Worm (Caenorhabditis elegans) whole organism, young adult: ENCODE data around the gene R02F11.3.

ENCODE experiments used
- B0019.2 ChIP-seq: fragments of 200-800 bp; sonication (Bioruptor generic); conservative IDR thresholded peaks from 2 replicates; pipeline ENCODE4 v1.3.6; 2022; ENCODE audit warnings: missing genetic modification reagents, missing genetic modification characterization, missing compliant biosample characterization
- C06A6.2 ChIP-seq: fragments of 200-800 bp; sonication (Bioruptor generic); conservative IDR thresholded peaks from 2 replicates; pipeline ENCODE4 v1.3.6; 2022; ENCODE audit warnings: missing genetic modification characterization, missing compliant biosample characterization
- F10E7.11 ChIP-seq: sonication (generic microtip); optimal IDR thresholded peaks from 2 replicates; lab custom pipeline; 2017; ENCODE audit warnings: mild to moderate bottlenecking, missing genetic modification characterization, moderate library complexity, missing compliant biosample characterization
- F33H1.4 ChIP-seq: fragments of 200-800 bp; sonication (Bioruptor generic); IDR thresholded peaks from 2 replicates; pipeline ENCODE4 v1.3.6; 2022; ENCODE audit warnings: missing genetic modification reagents, missing genetic modification characterization, missing compliant biosample characterization
- F52B5.7 ChIP-seq: sonication (generic microtip); optimal IDR thresholded peaks from 2 replicates; lab custom pipeline; 2016; ENCODE audit warnings: mild to moderate bottlenecking, missing genetic modification characterization, missing compliant biosample characterization
- F55B11.4 ChIP-seq: sonication (generic microtip); optimal IDR thresholded peaks from 2 replicates; lab custom pipeline; 2016; ENCODE audit warnings: missing compliant biosample characterization, missing genetic modification characterization, borderline replicate concordance; ENCODE audit not compliant: insufficient read depth
- K11D2.4 ChIP-seq: fragments of 200-800 bp; sonication (Bioruptor generic); IDR thresholded peaks from 2 replicates; pipeline ENCODE4 v1.3.6; 2022; ENCODE audit warnings: missing genetic modification reagents, missing genetic modification characterization, missing compliant biosample characterization
- Y79H2A.3 ChIP-seq: fragments of 200-800 bp; sonication (Bioruptor generic); conservative IDR thresholded peaks from 2 replicates; pipeline ENCODE4 v1.3.6; 2022; ENCODE audit warnings: missing genetic modification reagents, missing genetic modification characterization, missing compliant biosample characterization
- Y95B8A.8 ChIP-seq: fragments of 200-800 bp; sonication (Bioruptor generic); IDR thresholded peaks from 2 replicates; pipeline ENCODE4 v1.3.6; 2022; ENCODE audit warnings: missing genetic modification reagents, missing genetic modification characterization, missing compliant biosample characterization
- akir-1 ChIP-seq: fragments of 200-800 bp; sonication (Bioruptor generic); optimal IDR thresholded peaks from 2 replicates; lab custom pipeline; 2018; ENCODE audit warnings: mild to moderate bottlenecking, missing genetic modification characterization, moderate library complexity, missing compliant biosample characterization
- atf-7 ChIP-seq: sonication (generic microtip); optimal IDR thresholded peaks from 2 replicates; lab custom pipeline; 2017; ENCODE audit warnings: mild to moderate bottlenecking, missing genetic modification characterization, missing compliant biosample characterization
- attf-3 ChIP-seq: fragments of 200-800 bp; sonication (Bioruptor generic); conservative IDR thresholded peaks from 2 replicates; pipeline ENCODE4 v1.3.6; 2022; ENCODE audit warnings: missing genetic modification reagents, missing genetic modification characterization, missing compliant biosample characterization
- ccch-3 ChIP-seq: fragments of 200-800 bp; sonication (Bioruptor generic); optimal IDR thresholded peaks from 2 replicates; lab custom pipeline; 2018; ENCODE audit warnings: mild to moderate bottlenecking, missing genetic modification characterization, missing compliant biosample characterization
- ceh-40 ChIP-seq: fragments of 200-800 bp; sonication (Bioruptor generic); IDR thresholded peaks from 2 replicates; pipeline ENCODE4 v1.3.6; 2022; ENCODE audit warnings: missing genetic modification characterization, missing compliant biosample characterization
- ceh-58 ChIP-seq: fragments of 200-800 bp; sonication (Bioruptor generic); IDR thresholded peaks from 2 replicates; pipeline ENCODE4 v1.3.6; 2022; ENCODE audit warnings: missing genetic modification characterization, missing compliant biosample characterization
- die-1 ChIP-seq: sonication (generic microtip); optimal IDR thresholded peaks from 2 replicates; lab custom pipeline; 2016; ENCODE audit warnings: missing genotype, mild to moderate bottlenecking, missing genetic modification characterization, missing compliant biosample characterization
- dox-1 ChIP-seq: fragments of 200-800 bp; sonication (Bioruptor generic); IDR thresholded peaks from 2 replicates; pipeline ENCODE4 v1.3.6; 2022; ENCODE audit warnings: missing genetic modification reagents, missing genetic modification characterization, missing compliant biosample characterization
- dpff-1 ChIP-seq: sonication (generic microtip); optimal IDR thresholded peaks from 2 replicates; lab custom pipeline; 2017; ENCODE audit warnings: mild to moderate bottlenecking, missing genetic modification characterization, missing compliant biosample characterization
- dpl-1 ChIP-seq: fragments of 150-350 bp; optimal IDR thresholded peaks from 2 replicates; lab custom pipeline; 2014; ENCODE audit warnings: missing biosample characterization, missing genetic modification reagents, missing genetic modification characterization
- egrh-3 ChIP-seq: fragments of 200-800 bp; sonication (Bioruptor generic); IDR thresholded peaks from 2 replicates; pipeline ENCODE4 v1.3.6; 2022; ENCODE audit warnings: missing genetic modification reagents, missing genetic modification characterization, missing compliant biosample characterization
- gei-17 ChIP-seq: fragments of 200-800 bp; sonication (Bioruptor generic); optimal IDR thresholded peaks from 2 replicates; lab custom pipeline; 2018; ENCODE audit warnings: mild to moderate bottlenecking, missing genetic modification characterization, missing compliant biosample characterization
- him-1 ChIP-seq: sonication (generic microtip); optimal IDR thresholded peaks from 2 replicates; lab custom pipeline; 2016; ENCODE audit warnings: missing genotype, missing genetic modification reagents, missing genetic modification characterization, missing compliant biosample characterization
- lin-26 ChIP-seq: fragments of 200-800 bp; sonication (Bioruptor generic); IDR thresholded peaks from 2 replicates; pipeline ENCODE4 v1.3.6; 2022; ENCODE audit warnings: missing genetic modification reagents, missing genetic modification characterization, missing compliant biosample characterization
- lin-35 ChIP-seq, 3 experiments: fragments of 150-350 bp in 2 of 3; sonication (generic microtip) in 1 of 3; optimal IDR thresholded peaks; 2 replicates each; lab custom pipeline; 2014 to 2018; ENCODE audit warnings: missing biosample characterization in 3 of 3, missing genetic modification characterization in 3 of 3, missing genetic modification reagents in 3 of 3
- lir-1 ChIP-seq: fragments of 200-800 bp; sonication (Bioruptor generic); conservative IDR thresholded peaks from 2 replicates; pipeline ENCODE4 v1.3.6; 2022; ENCODE audit warnings: missing genetic modification reagents, missing genetic modification characterization, missing compliant biosample characterization
- lsl-1 ChIP-seq: fragments of 200-800 bp; sonication (Bioruptor generic); optimal IDR thresholded peaks from 2 replicates; lab custom pipeline; 2018; ENCODE audit warnings: mild to moderate bottlenecking, missing genetic modification characterization, moderate library complexity, missing compliant biosample characterization
- madf-6 ChIP-seq: fragments of 200-800 bp; sonication (Bioruptor generic); IDR thresholded peaks from 2 replicates; pipeline ENCODE4 v1.3.6; 2022; ENCODE audit warnings: missing genetic modification reagents, missing genetic modification characterization, missing compliant biosample characterization
- mel-28 ChIP-seq: sonication (generic microtip); optimal IDR thresholded peaks from 2 replicates; lab custom pipeline; 2016; ENCODE audit warnings: borderline replicate concordance, mild to moderate bottlenecking, missing genetic modification characterization, missing compliant biosample characterization
- nfya-1 ChIP-seq: sonication (generic microtip); optimal IDR thresholded peaks from 2 replicates; lab custom pipeline; 2017; ENCODE audit warnings: antibody characterized with exemption, missing compliant biosample characterization, missing genetic modification characterization, borderline replicate concordance; ENCODE audit not compliant: insufficient read depth
- nfya-2 ChIP-seq: fragments of 200-800 bp; sonication (Bioruptor generic); IDR thresholded peaks from 2 replicates; pipeline ENCODE4 v1.3.6; 2022; ENCODE audit warnings: missing genetic modification reagents, missing genetic modification characterization, missing compliant biosample characterization
- pbrm-1 ChIP-seq: fragments of 200-800 bp; sonication (Bioruptor generic); IDR thresholded peaks from 2 replicates; pipeline ENCODE4 v1.3.6; 2022; ENCODE audit warnings: missing genetic modification reagents, missing genetic modification characterization, missing compliant biosample characterization
- pha-4 ChIP-seq: fragments of 150-350 bp; sonication (generic microtip); optimal IDR thresholded peaks from 2 replicates; lab custom pipeline; 2014; ENCODE audit warnings: missing biosample characterization, missing genetic modification reagents, missing genetic modification characterization
- rpc-1 ChIP-seq, 2 experiments: fragments of 150-350 bp in 1 of 2; sonication (generic microtip) in 1 of 2; optimal IDR thresholded peaks; 2 replicates each; lab custom pipeline; 2014 to 2018; ENCODE audit warnings: missing biosample characterization in 1 of 2, missing genetic modification characterization in 1 of 2, missing genetic modification reagents in 1 of 2, missing genotype in 1 of 2
- somi-1 ChIP-seq: fragments of 200-800 bp; sonication (Bioruptor generic); optimal IDR thresholded peaks from 2 replicates; lab custom pipeline; 2018; ENCODE audit warnings: mild to moderate bottlenecking, missing genetic modification characterization, missing compliant biosample characterization
- xnd-1 ChIP-seq: sonication (generic microtip); optimal IDR thresholded peaks from 2 replicates; lab custom pipeline; 2016; ENCODE audit warnings: missing genotype, missing genetic modification reagents, missing genetic modification characterization, missing compliant biosample characterization
- zfh-2 ChIP-seq: fragments of 200-800 bp; sonication (Bioruptor generic); conservative IDR thresholded peaks from 2 replicates; pipeline ENCODE4 v1.3.6; 2022; ENCODE audit warnings: missing genetic modification reagents, missing genetic modification characterization, missing compliant biosample characterization
- zim-3 ChIP-seq: sonication (generic microtip); optimal IDR thresholded peaks from 2 replicates; lab custom pipeline; 2017; ENCODE audit warnings: mild to moderate bottlenecking, missing genetic modification characterization, moderate library complexity, missing compliant biosample characterization

The R02F11.3 gene

ce11 chrV:4790368-4790767 is 15.4 kb downstream of the R02F11.3 start, which contains the start of gene R02F11.12:
Gene R02F11.12, plus strand, starts transcription at chrV:4790668.
- TF ChIP-seq C06A6.2 (GFP tag; lab: Robert Waterston, UW) (no peak), F55B11.4 (tag; lab: Kevin White, UChicago) (no peak), dox-1 (GFP tag; lab: Robert Waterston, UW) (no peak), zim-3 (no peak), lin-26 (GFP tag; lab: Robert Waterston, UW) (no peak), somi-1 (GFP tag; lab: Kevin White, UChicago) (no peak), pbrm-1 (no peak), B0019.2 (GFP tag; lab: Robert Waterston, UW) (no peak), F10E7.11 (no peak), mel-28 (tag; lab: Kevin White, UChicago) (no peak), madf-6 (no peak), Y79H2A.3 (GFP tag; lab: Robert Waterston, UW) (no peak), dpff-1 (tag; lab: Kevin White, UChicago) (no peak), xnd-1 (tag; lab: Kevin White, UChicago) (no peak), zfh-2 (GFP tag; lab: Robert Waterston, UW) (no peak), die-1 (tag; lab: Kevin White, UChicago) (no peak), dpl-1 (no peak)

- TF ChIP-seq attf-3 (GFP tag; lab: Robert Waterston, UW) (no peak), die-1 (tag; lab: Kevin White, UChicago) (no peak), egrh-3 (GFP tag; lab: Robert Waterston, UW) (no peak), ceh-58 (GFP tag; lab: Robert Waterston, UW) (no peak), mel-28 (tag; lab: Kevin White, UChicago) (no peak), nfya-1 (no peak), C06A6.2 (GFP tag; lab: Robert Waterston, UW) (no peak)
Observed at ce11 chrV:4788823-4789222, 16.9 kb downstream of the R02F11.3 start, which contains the start of gene R02F11.10. Gene R02F11.10, plus strand, starts transcription at chrV:4789123.

- TF ChIP-seq Y95B8A.8 (GFP tag; lab: Robert Waterston, UW) (no peak), pha-4 (tag; lab: Kevin White, UChicago) (no peak), lin-35 (GFP tag; optimal IDR thresholded peaks at IDR 0.05; lab: Kevin White, UChicago) (no peak), mel-28 (tag; lab: Kevin White, UChicago) (no peak), atf-7 (tag; lab: Kevin White, UChicago) (no peak), him-1 (tag; lab: Kevin White, UChicago) (no peak), F33H1.4 (GFP tag; lab: Robert Waterston, UW) (no peak), zim-3 (no peak), dpl-1 (no peak), lir-1 (GFP tag; lab: Robert Waterston, UW) (no peak), akir-1 (GFP tag; lab: Kevin White, UChicago) (no peak), ceh-40 (GFP tag; lab: Robert Waterston, UW) (no peak), ccch-3 (GFP tag; lab: Kevin White, UChicago) (no peak), lsl-1 (GFP tag; lab: Kevin White, UChicago) (no peak), rpc-1 (optimal IDR thresholded peaks at IDR 0.05; lab: Kevin White, UChicago) (no peak), rpc-1 (tag; optimal IDR thresholded peaks at IDR 0.05; lab: Kevin White, UChicago) (no peak), K11D2.4 (GFP tag; lab: Robert Waterston, UW) (no peak), nfya-2 (GFP tag; lab: Robert Waterston, UW) (no peak), gei-17 (GFP tag; lab: Kevin White, UChicago) (no peak), dpff-1 (tag; lab: Kevin White, UChicago) (no peak), F52B5.7 (tag; lab: Kevin White, UChicago) (no peak)
Observed at ce11 chrV:4787836-4788235, 17.9 kb downstream of the R02F11.3 start.
